Worm (Caenorhabditis elegans): ENCODE measurements around the gene F23H12.3.

Gene F23H12.3

DNA sequence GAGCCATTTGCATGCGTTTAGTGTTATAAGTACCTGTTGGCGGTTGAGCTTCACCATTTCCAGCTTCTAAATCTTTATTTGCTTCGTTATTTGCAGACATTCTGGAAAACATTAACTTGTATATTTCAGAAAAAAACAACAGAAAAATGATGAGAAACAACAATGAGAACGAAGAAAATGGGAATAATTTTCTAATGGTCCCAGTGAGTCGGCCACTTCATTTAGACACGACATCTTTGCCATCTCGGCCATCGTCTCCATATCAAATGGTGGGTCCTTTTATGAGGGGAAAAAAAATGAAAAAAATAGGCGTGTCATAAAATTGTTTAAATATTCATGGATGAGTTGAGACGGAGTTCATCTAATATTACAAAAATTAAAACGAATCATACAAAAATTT, 863 bp downstream of the F23H12.3 start, which contains the start of gene snb-2:
Gene snb-2, minus strand, starts transcription at position 101 of the 400 bp plus-strand sequence.
- TF ChIP-seq daf-12 (tag; optimal IDR thresholded peaks at IDR 0.05) = no peak
- TF ChIP-seq fkh-2 (tag; optimal IDR thresholded peaks at IDR 0.05) = no peak
- no peak for TF ChIP-seq ceh-82 (tag; optimal IDR thresholded peaks at IDR 0.05)
- no peak for TF ChIP-seq unc-39 (tag; optimal IDR thresholded peaks at IDR 0.05)
- no peak for TF ChIP-seq tbx-2 (tag; optimal IDR thresholded peaks at IDR 0.05)
- TF ChIP-seq lin-39 (tag; optimal IDR thresholded peaks at IDR 0.05) = no peak
- no peak for TF ChIP-seq nhr-11 (tag; optimal IDR thresholded peaks at IDR 0.05)
- TF ChIP-seq egl-27 (tag; optimal IDR thresholded peaks at IDR 0.05) = no peak
- no peak for TF ChIP-seq nhr-28 (tag; optimal IDR thresholded peaks at IDR 0.05)
- no peak for TF ChIP-seq hmg-11 (tag; optimal IDR thresholded peaks at IDR 0.05)
- TF ChIP-seq egl-5 (tag; optimal IDR thresholded peaks at IDR 0.05) = no peak
- no peak for TF ChIP-seq nhr-12 (tag; optimal IDR thresholded peaks at IDR 0.05)
- no peak for TF ChIP-seq nhr-76 (tag; optimal IDR thresholded peaks at IDR 0.05)
- TF ChIP-seq ceh-9 (tag; optimal IDR thresholded peaks at IDR 0.05) = no peak
- TF ChIP-seq lsy-12 (tag; optimal IDR thresholded peaks at IDR 0.05) = no peak

DNA sequence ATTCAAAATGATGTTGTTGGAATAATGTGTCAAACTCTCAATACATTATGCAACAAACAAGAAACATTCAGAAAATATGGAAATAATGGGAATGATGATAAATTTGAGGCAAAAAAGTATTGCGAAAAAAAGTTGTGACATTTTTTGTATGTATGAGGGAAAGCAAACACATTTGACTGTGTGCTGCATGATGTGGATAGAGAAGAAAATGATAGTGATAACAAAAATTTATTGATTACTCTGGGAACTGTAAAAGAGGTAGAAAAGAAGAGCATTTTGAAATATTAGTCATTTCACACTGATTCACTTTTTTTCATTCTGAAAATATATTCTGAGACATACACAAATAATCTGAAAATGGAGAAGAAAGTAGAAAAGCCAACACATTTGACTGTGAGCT, 2.9 kb downstream of the F23H12.3 start:
- no peak for TF ChIP-seq lsy-12 (tag; optimal IDR thresholded peaks at IDR 0.05)
- TF ChIP-seq ceh-28 (tag; optimal IDR thresholded peaks at IDR 0.05) = peak; percentile 5
- TF ChIP-seq pha-4 (tag; optimal IDR thresholded peaks at IDR 0.05) = peak; percentile 13
- no peak for TF ChIP-seq nhr-23 (tag; optimal IDR thresholded peaks at IDR 0.05)
- TF ChIP-seq elt-2 (tag; optimal IDR thresholded peaks at IDR 0.05) = peak; percentile 49

DNA sequence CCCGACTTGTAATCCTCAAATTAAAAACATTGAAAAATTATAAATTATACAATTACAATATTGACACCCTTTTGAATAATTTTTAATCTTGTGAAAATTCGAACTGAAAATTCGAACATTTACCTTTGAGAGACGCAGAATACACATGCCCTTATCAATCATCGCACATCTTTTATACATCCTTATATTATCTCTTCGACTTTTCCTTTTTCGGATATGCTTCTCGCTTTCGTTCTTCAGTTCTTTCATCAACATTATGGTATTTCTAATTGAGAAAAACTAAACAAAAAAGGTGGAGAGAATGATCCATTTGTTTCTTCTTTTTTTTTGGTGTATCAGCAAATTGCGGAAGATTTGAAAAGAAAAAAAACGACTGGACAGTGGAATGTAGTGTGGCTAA, 4.4 kb downstream of the F23H12.3 start:
- peak; percentile 19 for TF ChIP-seq nhr-23 (tag; optimal IDR thresholded peaks at IDR 0.05)
- no peak for TF ChIP-seq jun-1 (tag; optimal IDR thresholded peaks at IDR 0.05)
- TF ChIP-seq egl-5 (tag; optimal IDR thresholded peaks at IDR 0.05) = no peak
- TF ChIP-seq elt-2 (tag; optimal IDR thresholded peaks at IDR 0.05) = no peak
- TF ChIP-seq hmg-11 (tag; optimal IDR thresholded peaks at IDR 0.05) = no peak

DNA sequence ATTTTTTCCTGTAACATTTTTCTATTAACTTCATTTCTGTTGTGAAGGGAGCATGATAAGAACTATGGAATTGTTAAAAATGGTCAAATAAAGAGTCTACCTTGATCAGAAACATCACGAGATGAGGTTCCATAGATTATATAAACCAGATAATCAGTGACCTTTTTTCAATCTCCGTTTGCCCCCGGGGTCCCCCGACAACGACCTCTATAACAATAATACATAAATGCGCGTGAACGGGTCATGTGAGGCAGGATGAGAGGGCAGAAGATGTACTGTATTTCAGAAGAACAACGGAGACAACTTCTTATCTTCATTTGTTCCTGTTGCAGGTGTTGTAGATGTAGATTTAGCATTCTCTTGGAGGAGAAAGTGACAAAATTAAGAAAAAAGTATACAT, 6.9 kb downstream of the F23H12.3 start:
- TF ChIP-seq elt-1 (tag; optimal IDR thresholded peaks at IDR 0.05) = peak; percentile 78
- TF ChIP-seq nhr-25 (tag; optimal IDR thresholded peaks at IDR 0.05) = peak; percentile 27
- TF ChIP-seq nhr-237 (tag; optimal IDR thresholded peaks at IDR 0.05) = no peak

DNA sequence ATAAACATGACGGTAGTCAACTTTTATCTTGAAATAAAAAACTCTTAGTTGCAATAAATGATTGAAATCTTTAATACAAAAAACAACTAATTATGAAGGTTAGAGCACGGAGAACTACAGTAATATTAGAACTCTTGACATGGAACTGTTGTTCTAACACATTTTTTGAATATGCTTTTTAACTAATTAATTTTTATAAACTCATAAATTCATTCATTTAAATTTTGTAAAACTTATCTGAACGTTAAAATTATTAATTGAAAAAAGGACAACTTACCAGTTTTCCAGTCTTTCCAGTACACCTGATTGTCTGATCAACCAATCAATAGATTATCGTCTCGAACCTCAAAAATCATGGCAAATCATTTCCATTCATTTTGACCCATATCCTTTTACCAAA, 7.5 kb downstream of the F23H12.3 start, which contains the start of gene sqt-3:
Gene sqt-3, plus strand, starts transcription at position 301 of the 400 bp plus-strand sequence.
- no peak for TF ChIP-seq ZK546.5 (tag; optimal IDR thresholded peaks at IDR 0.05)
- no peak for TF ChIP-seq ztf-11 (tag; optimal IDR thresholded peaks at IDR 0.05)
- TF ChIP-seq lin-15B (tag; optimal IDR thresholded peaks at IDR 0.05) = no peak
- TF ChIP-seq R02D3.7 (tag; optimal IDR thresholded peaks at IDR 0.05) = no peak
- TF ChIP-seq nhr-77 (tag; optimal IDR thresholded peaks at IDR 0.05) = no peak
- TF ChIP-seq aly-2 (tag; optimal IDR thresholded peaks at IDR 0.05) = no peak
- no peak for TF ChIP-seq nhr-11 (tag; optimal IDR thresholded peaks at IDR 0.05)
- TF ChIP-seq fkh-10 (GFP tag; optimal IDR thresholded peaks at IDR 0.05) = no peak
- TF ChIP-seq skn-1 (tag; optimal IDR thresholded peaks at IDR 0.05) = no peak
- no peak for TF ChIP-seq snpc-4 (tag; optimal IDR thresholded peaks at IDR 0.05)
- no peak for TF ChIP-seq nfya-1 (tag; optimal IDR thresholded peaks at IDR 0.05; ENCODE audit: insufficient read depth)
- no peak for TF ChIP-seq lin-39 (tag; optimal IDR thresholded peaks at IDR 0.05)
- TF ChIP-seq fkh-2 (tag; optimal IDR thresholded peaks at IDR 0.05) = no peak
- no peak for TF ChIP-seq unc-39 (tag; optimal IDR thresholded peaks at IDR 0.05)
- no peak for TF ChIP-seq egl-27 (tag; optimal IDR thresholded peaks at IDR 0.05)
- TF ChIP-seq hmg-11 (tag; optimal IDR thresholded peaks at IDR 0.05) = no peak
- no peak for TF ChIP-seq zag-1 (tag; optimal IDR thresholded peaks at IDR 0.05)
- no peak for TF ChIP-seq elt-1 (tag; optimal IDR thresholded peaks at IDR 0.05)

DNA sequence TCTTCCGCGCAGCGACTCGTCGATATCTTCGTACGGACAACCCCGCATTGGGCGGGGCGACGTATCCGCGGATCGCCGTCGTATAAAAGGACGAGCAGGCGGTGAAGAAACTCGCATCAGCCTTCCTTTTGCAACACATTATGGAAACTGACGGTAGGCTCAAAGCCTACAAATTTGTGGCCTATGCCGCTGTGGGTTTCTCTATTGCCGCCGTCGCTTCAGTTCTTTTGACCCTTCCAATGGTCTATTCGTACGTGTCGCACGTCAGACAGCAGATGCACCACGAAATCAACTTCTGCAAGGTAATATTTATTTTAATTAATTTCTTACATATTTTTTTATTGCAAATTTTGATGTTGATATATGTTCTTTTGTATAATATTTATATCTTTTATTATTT, 7.9 kb downstream of the F23H12.3 start:
- TF ChIP-seq pha-4 (tag; optimal IDR thresholded peaks at IDR 0.05) = no peak
- TF ChIP-seq ama-1 (optimal IDR thresholded peaks at IDR 0.05) = peak; percentile 51
- no peak for TF ChIP-seq nhr-25 (tag; optimal IDR thresholded peaks at IDR 0.05)
- no peak for TF ChIP-seq R02D3.7 (tag; optimal IDR thresholded peaks at IDR 0.05)

All from whole organism, L3 larva.